Worm (Caenorhabditis elegans) whole organism, midembryonic: ENCODE data around the gene snap-29.

Experiments
- T22C8.4 ChIP-seq: fragments of 200-800 bp; sonication (Bioruptor generic); IDR thresholded peaks from 2 replicates; pipeline ENCODE4 v1.3.6; 2022; ENCODE audit warnings: missing genetic modification characterization, missing compliant biosample characterization
- cog-1 ChIP-seq: sonication (generic microtip); optimal IDR thresholded peaks from 2 replicates; lab custom pipeline; 2016; ENCODE audit warnings: missing genetic modification characterization, missing compliant biosample characterization
- flt-1 ChIP-seq: fragments of 200-800 bp; sonication (Bioruptor generic); IDR thresholded peaks from 2 replicates; pipeline ENCODE4 v1.3.6; 2022; ENCODE audit warnings: missing genetic modification characterization, missing compliant biosample characterization
- klf-2 ChIP-seq: fragments of 200-800 bp; sonication (Bioruptor generic); conservative IDR thresholded peaks from 2 replicates; pipeline ENCODE4 v1.3.6; 2022; ENCODE audit warnings: missing genetic modification reagents, missing genetic modification characterization, missing compliant biosample characterization
- med-1 ChIP-seq: sonication (generic microtip); optimal IDR thresholded peaks from 2 replicates; lab custom pipeline; 2017; ENCODE audit warnings: missing genetic modification characterization, mild to moderate bottlenecking, missing compliant biosample characterization, antibody characterized with exemption, missing genetic modification reagents; ENCODE audit not compliant: insufficient read depth
- ref-1 ChIP-seq: fragments of 200-800 bp; sonication (Bioruptor generic); conservative IDR thresholded peaks from 2 replicates; pipeline ENCODE4 v1.3.6; 2022; ENCODE audit warnings: missing genetic modification reagents, missing genetic modification characterization, missing compliant biosample characterization
- tab-1 ChIP-seq: fragments of 200-800 bp; sonication (Bioruptor generic); IDR thresholded peaks from 2 replicates; pipeline ENCODE4 v1.3.6; 2022; ENCODE audit warnings: missing genetic modification characterization, missing compliant biosample characterization
- ztf-29 ChIP-seq: fragments of 200-800 bp; sonication (Bioruptor generic); IDR thresholded peaks from 2 replicates; pipeline ENCODE4 v1.3.6; 2022; ENCODE audit warnings: missing genetic modification reagents, missing genetic modification characterization, missing compliant biosample characterization

DNA sequence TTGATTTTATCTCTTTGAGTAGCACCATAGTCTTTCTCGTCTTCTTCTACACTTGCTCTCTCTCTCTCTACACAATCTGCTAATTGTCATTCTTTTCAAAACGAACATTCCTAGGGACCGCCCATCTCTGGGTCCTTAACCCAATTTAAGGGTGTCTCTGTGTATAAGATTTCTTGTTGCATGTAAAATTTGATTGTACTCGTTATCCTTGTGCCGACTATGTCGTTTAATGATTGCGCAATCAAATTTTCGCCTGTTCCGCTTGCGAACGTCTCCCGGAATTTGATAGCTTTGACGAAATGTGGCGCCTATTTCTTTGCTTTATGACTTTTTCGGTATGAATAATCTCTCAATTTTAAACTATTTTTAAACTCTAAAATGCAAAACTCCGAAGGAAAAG is 35.1 kb downstream of the snap-29 start:
- TF ChIP-seq klf-2 (GFP tag; lab: Robert Waterston, UW) (no peak), ref-1 (GFP tag; lab: Robert Waterston, UW) (no peak), med-1 (no peak), flt-1 (GFP tag; lab: Robert Waterston, UW) (no peak), tab-1 (GFP tag; lab: Robert Waterston, UW) (no peak), cog-1 (tag; lab: Kevin White, UChicago) (no peak), ztf-29 (GFP tag; lab: Robert Waterston, UW) (no peak), T22C8.4 (GFP tag; lab: Robert Waterston, UW) (no peak)
